Worm (Caenorhabditis elegans) whole organism, mixed stage, embryonic: ENCODE data around the gene K02E10.5.
A peak's percentile ranks its signal among the peaks of the same experiment; 100 is the strongest.

ENCODE experiments used
- M03D4.4 ChIP-seq: sonication (generic microtip); optimal IDR thresholded peaks from 2 replicates; lab custom pipeline; 2017; ENCODE audit warnings: mild to moderate bottlenecking, missing genetic modification characterization, missing compliant biosample characterization
- ceh-39 ChIP-seq: fragments of 150-350 bp; optimal IDR thresholded peaks from 2 replicates; lab custom pipeline; 2014; ENCODE audit warnings: missing biosample characterization, missing genetic modification characterization
- ceh-43 ChIP-seq: fragments of 200-800 bp; sonication (Bioruptor generic); optimal IDR thresholded peaks from 2 replicates; lab custom pipeline; 2018; ENCODE audit warnings: mild to moderate bottlenecking, missing genetic modification characterization, moderate library complexity, missing compliant biosample characterization
- ceh-83 ChIP-seq: fragments of 200-800 bp; sonication (Bioruptor generic); optimal IDR thresholded peaks from 2 replicates; lab custom pipeline; 2018; ENCODE audit warnings: mild to moderate bottlenecking, missing genetic modification characterization, missing compliant biosample characterization
- ces-1 ChIP-seq: fragments of 150-350 bp; optimal IDR thresholded peaks from 2 replicates; lab custom pipeline; 2014; ENCODE audit warnings: missing biosample characterization, missing genetic modification reagents, missing genetic modification characterization
- drap-1 ChIP-seq: fragments of 200-800 bp; sonication (Bioruptor generic); optimal IDR thresholded peaks from 3 replicates; lab custom pipeline; 2018; ENCODE audit warnings: mild to moderate bottlenecking, missing genetic modification characterization, missing compliant biosample characterization
- elt-1 ChIP-seq: sonication (generic microtip); optimal IDR thresholded peaks from 2 replicates; lab custom pipeline; 2017; ENCODE audit warnings: missing genetic modification characterization, mild to moderate bottlenecking, missing compliant biosample characterization, antibody characterized with exemption, moderate library complexity, borderline replicate concordance; ENCODE audit not compliant: insufficient read depth
- elt-3 ChIP-seq: fragments of 150-350 bp; optimal IDR thresholded peaks from 2 replicates; lab custom pipeline; 2014; ENCODE audit warnings: missing biosample characterization, missing genetic modification characterization
- flh-1 ChIP-seq: fragments of 200-800 bp; sonication (Bioruptor generic); optimal IDR thresholded peaks from 2 replicates; lab custom pipeline; 2018; ENCODE audit warnings: mild to moderate bottlenecking, missing genetic modification characterization, moderate library complexity, missing compliant biosample characterization
- ham-2 ChIP-seq: fragments of 200-800 bp; sonication (Bioruptor generic); optimal IDR thresholded peaks from 2 replicates; lab custom pipeline; 2018; ENCODE audit warnings: mild to moderate bottlenecking, missing genetic modification characterization, missing compliant biosample characterization
- hlh-1 ChIP-seq: fragments of 150-350 bp; optimal IDR thresholded peaks from 2 replicates; lab custom pipeline; 2014; ENCODE audit warnings: missing biosample characterization, missing genetic modification reagents, missing genetic modification characterization
- lin-32 ChIP-seq: fragments of 200-800 bp; sonication (Bioruptor generic); optimal IDR thresholded peaks from 2 replicates; lab custom pipeline; 2018; ENCODE audit warnings: mild to moderate bottlenecking, missing genetic modification characterization, missing compliant biosample characterization
- mab-5 ChIP-seq: fragments of 150-350 bp; optimal IDR thresholded peaks from 2 replicates; lab custom pipeline; 2014; ENCODE audit warnings: missing biosample characterization, missing genetic modification characterization
- mls-2 ChIP-seq: sonication (generic microtip); optimal IDR thresholded peaks from 2 replicates; lab custom pipeline; 2016; ENCODE audit warnings: mild to moderate bottlenecking, missing genetic modification characterization, moderate library complexity, missing compliant biosample characterization
- nhr-12 ChIP-seq: fragments of 150-350 bp; optimal IDR thresholded peaks from 2 replicates; lab custom pipeline; 2014; ENCODE audit warnings: missing biosample characterization, missing genetic modification characterization
- nhr-2 ChIP-seq: fragments of 150-350 bp; optimal IDR thresholded peaks from 2 replicates; lab custom pipeline; 2014; ENCODE audit warnings: missing biosample characterization, missing genetic modification characterization
- nhr-237 ChIP-seq: fragments of 150-350 bp; optimal IDR thresholded peaks from 2 replicates; lab custom pipeline; 2014; ENCODE audit warnings: missing biosample characterization, missing genetic modification characterization
- nhr-28 ChIP-seq: fragments of 150-350 bp; optimal IDR thresholded peaks from 2 replicates; lab custom pipeline; 2014; ENCODE audit warnings: missing biosample characterization, missing genetic modification characterization
- nhr-76 ChIP-seq: sonication (generic microtip); optimal IDR thresholded peaks from 2 replicates; lab custom pipeline; 2017; ENCODE audit warnings: missing biosample characterization, missing genetic modification characterization
- pha-4 ChIP-seq: fragments of 150-350 bp; optimal IDR thresholded peaks from 2 replicates; lab custom pipeline; 2018; ENCODE audit warnings: missing biosample characterization, missing genetic modification reagents, missing genetic modification characterization
- sem-2 ChIP-seq: fragments of 200-800 bp; sonication (Bioruptor generic); optimal IDR thresholded peaks from 2 replicates; lab custom pipeline; 2018; ENCODE audit warnings: mild to moderate bottlenecking, missing genetic modification characterization, missing compliant biosample characterization
- sptf-1 ChIP-seq: sonication (generic microtip); optimal IDR thresholded peaks from 2 replicates; lab custom pipeline; 2017; ENCODE audit warnings: mild to moderate bottlenecking, missing genetic modification characterization, moderate library complexity, missing compliant biosample characterization
- tbx-8 ChIP-seq: fragments of 200-800 bp; sonication (Bioruptor generic); optimal IDR thresholded peaks from 2 replicates; lab custom pipeline; 2018; ENCODE audit warnings: mild to moderate bottlenecking, missing genetic modification characterization, moderate library complexity, missing compliant biosample characterization
- unc-120 ChIP-seq: sonication (generic microtip); optimal IDR thresholded peaks from 2 replicates; lab custom pipeline; 2017; ENCODE audit warnings: missing genetic modification characterization, missing compliant biosample characterization; ENCODE audit not compliant: poor library complexity, severe bottlenecking
- unc-62 ChIP-seq: fragments of 150-350 bp; optimal IDR thresholded peaks from 2 replicates; lab custom pipeline; 2014; ENCODE audit warnings: missing biosample characterization, missing genetic modification reagents, missing genetic modification characterization
- zip-8 ChIP-seq: fragments of 150-350 bp; optimal IDR thresholded peaks from 2 replicates; lab custom pipeline; 2014; ENCODE audit warnings: missing biosample characterization, missing genetic modification characterization
- ztf-11 ChIP-seq: fragments of 150-350 bp; optimal IDR thresholded peaks from 2 replicates; lab custom pipeline; 2014; ENCODE audit warnings: missing biosample characterization, missing genetic modification characterization

Gene K02E10.5

DNA sequence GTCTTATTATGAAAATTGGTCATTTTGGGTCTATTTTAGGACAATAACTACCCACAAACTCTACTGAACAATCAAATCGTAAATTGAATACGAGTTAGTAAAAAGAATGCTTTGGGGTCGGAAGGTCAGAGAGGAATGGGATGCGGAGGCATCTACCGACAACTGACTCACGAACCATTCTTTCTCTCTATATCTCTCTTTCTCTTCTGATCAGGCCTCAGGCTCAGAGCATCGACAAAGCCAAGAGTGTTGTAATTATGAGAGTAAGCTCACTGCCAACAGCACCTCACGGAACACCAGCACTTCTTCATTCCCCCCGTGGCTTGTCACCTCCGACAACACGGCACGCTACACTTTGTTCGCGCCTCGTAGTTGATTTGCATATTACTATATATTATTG lies 41.7 kb upstream of the K02E10.5 start:
- TF ChIP-seq nhr-237 (tag; lab: Kevin White, UChicago) (no peak), unc-120 (tag; lab: Kevin White, UChicago) (peak; percentile 40), hlh-1 (peak; percentile 97), unc-62 (GFP tag; lab: Kevin White, UChicago) (peak; percentile 32)

- TF ChIP-seq ces-1 (GFP tag; lab: Kevin White, UChicago) (peak; percentile 75), elt-1 (no peak)
These were observed 38.4 kb upstream of the K02E10.5 start for ce11 chrX:2516949-2517696.

ce11 chrX:2515224-2515623 lies 36.5 kb upstream of the K02E10.5 start, which contains the start of gene syg-1:
Gene syg-1 (minus strand): TSS chrX:2515324.
- no peak for TF ChIP-seq mab-5 (tag; lab: Kevin White, UChicago)
- no peak for TF ChIP-seq nhr-76

ce11 chrX:2513667-2514198 lies 35.0 kb upstream of the K02E10.5 start:
- peak; percentile 66 for TF ChIP-seq ces-1 (GFP tag; lab: Kevin White, UChicago)
- TF ChIP-seq hlh-1 = peak; percentile 95
- peak; percentile 42 for TF ChIP-seq unc-62 (GFP tag; lab: Kevin White, UChicago)
- TF ChIP-seq nhr-237 (tag; lab: Kevin White, UChicago) = no peak

ce11 chrX:2508449-2508848 lies 29.7 kb upstream of the K02E10.5 start, which contains the start of gene K02E10.7:
Gene K02E10.7 (minus strand): TSS chrX:2508549.
- TF ChIP-seq mls-2 (tag; lab: Kevin White, UChicago) (no peak), M03D4.4 (no peak), ceh-39 (tag; lab: Kevin White, UChicago) (no peak), hlh-1 (no peak), drap-1 (GFP tag; lab: Kevin White, UChicago) (no peak), sptf-1 (no peak), ceh-43 (no peak), flh-1 (GFP tag; lab: Kevin White, UChicago) (no peak)

DNA sequence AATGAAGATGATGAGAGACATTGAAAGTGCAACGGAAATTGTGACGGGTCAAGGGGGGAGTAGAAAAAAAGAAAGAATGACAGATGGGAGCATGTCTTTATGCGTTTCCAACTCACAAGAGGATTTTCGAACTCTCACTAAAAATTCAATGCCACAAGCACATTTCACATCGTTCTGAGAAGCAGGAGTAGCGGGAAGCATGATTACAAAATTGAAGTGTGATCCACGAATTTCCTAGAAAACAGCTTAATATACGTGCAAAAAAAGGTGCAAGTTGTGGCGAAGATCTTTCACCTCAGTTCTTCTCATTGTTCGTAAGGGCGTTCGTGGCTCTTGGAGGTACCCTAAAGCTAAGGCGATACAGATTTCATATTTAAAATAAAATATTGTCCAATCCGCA lies 28.0 kb upstream of the K02E10.5 start:
- TF ChIP-seq elt-3 (tag; lab: Kevin White, UChicago) = no peak
- no peak for TF ChIP-seq pha-4 (tag; lab: Kevin White, UChicago)
- no peak for TF ChIP-seq elt-1
- TF ChIP-seq drap-1 (GFP tag; lab: Kevin White, UChicago) = no peak
- no peak for TF ChIP-seq nhr-12
- no peak for TF ChIP-seq ceh-39 (tag; lab: Kevin White, UChicago)
- TF ChIP-seq mab-5 (tag; lab: Kevin White, UChicago) = no peak
- no peak for TF ChIP-seq nhr-28 (tag; lab: Kevin White, UChicago)
- TF ChIP-seq ham-2 (GFP tag; lab: Kevin White, UChicago) = no peak
- TF ChIP-seq nhr-237 (tag; lab: Kevin White, UChicago) = no peak
- no peak for TF ChIP-seq tbx-8
- no peak for TF ChIP-seq sem-2 (GFP tag; lab: Kevin White, UChicago)
- TF ChIP-seq nhr-76 = no peak
- no peak for TF ChIP-seq ceh-83 (GFP tag; lab: Kevin White, UChicago)
- no peak for TF ChIP-seq hlh-1
- TF ChIP-seq zip-8 (tag; lab: Kevin White, UChicago) = no peak
- TF ChIP-seq lin-32 (GFP tag; lab: Kevin White, UChicago) = no peak

DNA sequence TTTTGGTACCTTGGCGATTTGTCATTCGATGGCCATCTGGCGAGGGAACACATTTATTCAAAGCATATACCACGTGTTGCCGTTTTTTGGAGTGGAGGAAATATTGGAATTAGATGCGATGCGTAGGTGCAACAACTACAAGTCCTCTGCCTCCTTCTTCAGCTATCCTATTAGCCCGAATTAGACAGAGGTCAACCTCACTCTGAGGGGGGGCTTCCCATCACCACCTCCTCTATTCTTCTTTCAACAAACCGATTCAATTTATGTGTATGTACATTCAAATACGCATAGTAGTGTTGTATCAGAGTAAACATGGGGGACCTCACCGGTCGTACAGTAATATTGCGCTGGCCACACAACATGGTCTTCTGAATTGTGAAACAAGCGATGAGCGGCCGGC lies 19.1 kb upstream of the K02E10.5 start:
- TF ChIP-seq unc-120 (tag; lab: Kevin White, UChicago) (no peak), sptf-1 (no peak), ztf-11 (tag; lab: Kevin White, UChicago) (no peak), pha-4 (tag; lab: Kevin White, UChicago) (peak; percentile 53), ham-2 (GFP tag; lab: Kevin White, UChicago) (peak; percentile 52), ces-1 (GFP tag; lab: Kevin White, UChicago) (peak; percentile 19), ceh-83 (GFP tag; lab: Kevin White, UChicago) (peak; percentile 0), lin-32 (GFP tag; lab: Kevin White, UChicago) (no peak), elt-1 (no peak), drap-1 (GFP tag; lab: Kevin White, UChicago) (no peak), elt-3 (tag; lab: Kevin White, UChicago) (no peak), nhr-2 (tag; lab: Kevin White, UChicago) (peak; percentile 18)
